Fruit fly (Drosophila melanogaster) whole organism, prepupa: ENCODE measurements around the gene CG17570.
A peak's percentile ranks its signal among the peaks of the same experiment; 100 is the strongest.

Experiments
- Blimp-1 ChIP-seq: fragments of 200-800 bp; sonication (Bioruptor generic); optimal IDR thresholded peaks from 3 replicates; lab custom pipeline; 2017; ENCODE audit warnings: missing biosample characterization, missing genetic modification characterization, mild to moderate bottlenecking, moderate library complexity, missing genetic modification reagents
- CG10631 ChIP-seq: fragments of 200-800 bp; sonication (Bioruptor generic); optimal IDR thresholded peaks from 2 replicates; lab custom pipeline; 2016; ENCODE audit warnings: missing biosample characterization, missing genetic modification characterization
- CG11762 ChIP-seq: fragments of 200-800 bp; sonication (Bioruptor generic); optimal IDR thresholded peaks from 3 replicates; lab custom pipeline; 2016; ENCODE audit warnings: missing biosample characterization, missing genetic modification characterization; ENCODE audit not compliant: insufficient read depth
- CG15336 ChIP-seq: fragments of 200-800 bp; sonication (Bioruptor generic); IDR thresholded peaks from 2 replicates; pipeline ENCODE4 v1.3.6; 2022; ENCODE audit warnings: missing biosample characterization, missing genetic modification characterization
- CG1621 ChIP-seq: fragments of 200-800 bp; sonication (Bioruptor generic); optimal IDR thresholded peaks from 3 replicates; lab custom pipeline; 2018; ENCODE audit warnings: missing biosample characterization, mild to moderate bottlenecking, missing genetic modification characterization
- CG16779 ChIP-seq: fragments of 200-800 bp; sonication (Bioruptor generic); optimal IDR thresholded peaks from 3 replicates; lab custom pipeline; 2017; ENCODE audit warnings: missing biosample characterization, mild to moderate bottlenecking, missing genetic modification characterization
- CG3032 ChIP-seq: fragments of 200-800 bp; optimal IDR thresholded peaks from 2 replicates; lab custom pipeline; 2019; ENCODE audit warnings: missing biosample characterization, mild to moderate bottlenecking, missing genetic modification characterization, moderate library complexity
- CG34406 ChIP-seq: fragments of 200-800 bp; sonication (Bioruptor generic); optimal IDR thresholded peaks from 3 replicates; lab custom pipeline; 2016; ENCODE audit warnings: missing biosample characterization, missing genetic modification characterization
- CG3919 ChIP-seq: fragments of 200-800 bp; sonication (Bioruptor generic); optimal IDR thresholded peaks from 3 replicates; lab custom pipeline; 2016; ENCODE audit warnings: missing biosample characterization, missing genetic modification characterization
- CG6163 ChIP-seq: fragments of 200-800 bp; sonication (Bioruptor generic); IDR thresholded peaks from 3 replicates; pipeline ENCODE4 v1.3.6; 2022; ENCODE audit warnings: missing biosample characterization, missing genetic modification characterization
- CG6808 ChIP-seq: fragments of 200-800 bp; sonication (Bioruptor generic); optimal IDR thresholded peaks from 3 replicates; lab custom pipeline; 2017; ENCODE audit warnings: missing biosample characterization, missing genetic modification characterization, mild to moderate bottlenecking, moderate library complexity, missing genetic modification reagents
- CG7368 ChIP-seq: fragments of 200-800 bp; sonication (Bioruptor generic); optimal IDR thresholded peaks from 3 replicates; lab custom pipeline; 2016; ENCODE audit warnings: missing biosample characterization, missing genetic modification characterization
- CG8119 ChIP-seq: fragments of 200-800 bp; sonication (Bioruptor generic); IDR thresholded peaks from 3 replicates; pipeline ENCODE4 v1.3.6; 2022; ENCODE audit warnings: missing biosample characterization, missing genetic modification characterization
- CG8632 ChIP-seq: fragments of 200-800 bp; sonication (Bioruptor generic); optimal IDR thresholded peaks from 3 replicates; lab custom pipeline; 2016; ENCODE audit warnings: missing biosample characterization, missing genetic modification characterization
- CG9139 ChIP-seq: fragments of 200-800 bp; sonication (Bioruptor generic); optimal IDR thresholded peaks from 3 replicates; lab custom pipeline; 2017; ENCODE audit warnings: missing biosample characterization, mild to moderate bottlenecking, missing genetic modification characterization
- Eip75B ChIP-seq: fragments of 200-800 bp; sonication (Bioruptor generic); optimal IDR thresholded peaks from 3 replicates; lab custom pipeline; 2016; ENCODE audit warnings: missing biosample characterization, missing genetic modification characterization
- Eip78C ChIP-seq: fragments of 200-800 bp; sonication (Bioruptor generic); peaks from one replicate; lab custom pipeline; 2016; ENCODE audit warnings: missing biosample characterization, missing genetic modification characterization
- Eip93F ChIP-seq: fragments of 200-800 bp; sonication (Bioruptor generic); optimal IDR thresholded peaks from 2 replicates; lab custom pipeline; 2016; ENCODE audit warnings: missing biosample characterization, mild to moderate bottlenecking, missing genetic modification characterization
- Ets21C ChIP-seq: fragments of 200-800 bp; sonication (Bioruptor generic); optimal IDR thresholded peaks from 3 replicates; lab custom pipeline; 2016; ENCODE audit warnings: missing biosample characterization, missing genetic modification characterization
- Ets96B ChIP-seq: fragments of 200-800 bp; optimal IDR thresholded peaks from 2 replicates; lab custom pipeline; 2019; ENCODE audit warnings: missing biosample characterization, mild to moderate bottlenecking, missing genetic modification characterization, moderate library complexity
- Gug ChIP-seq: fragments of 200-800 bp; sonication (Bioruptor generic); IDR thresholded peaks from 2 replicates; pipeline ENCODE4 v1.3.6; 2022; ENCODE audit warnings: missing biosample characterization, missing genetic modification characterization
- Hr38 ChIP-seq: sonication (Bioruptor generic); optimal IDR thresholded peaks from 2 replicates; lab custom pipeline; 2016; ENCODE audit warnings: missing biosample characterization, missing genetic modification characterization
- Hr39 ChIP-seq: fragments of 200-800 bp; sonication (Bioruptor generic); optimal IDR thresholded peaks from 2 replicates; lab custom pipeline; 2016; ENCODE audit warnings: missing biosample characterization, missing genetic modification characterization
- Hr4 ChIP-seq: fragments of 200-800 bp; sonication (Bioruptor generic); optimal IDR thresholded peaks from 3 replicates; lab custom pipeline; 2016; ENCODE audit warnings: missing biosample characterization, missing genetic modification characterization
- Lpt ChIP-seq: fragments of 200-800 bp; sonication (Bioruptor generic); optimal IDR thresholded peaks from 3 replicates; lab custom pipeline; 2016; ENCODE audit warnings: missing biosample characterization, missing genetic modification characterization
- Met ChIP-seq: fragments of 200-800 bp; sonication (Bioruptor generic); optimal IDR thresholded peaks from 3 replicates; lab custom pipeline; 2016; ENCODE audit warnings: missing biosample characterization, missing genetic modification characterization
- Sox102F ChIP-seq: fragments of 200-800 bp; sonication (Bioruptor generic); optimal IDR thresholded peaks from 2 replicates; lab custom pipeline; 2016; ENCODE audit warnings: missing biosample characterization, mild to moderate bottlenecking, missing genetic modification characterization
- Sox14 ChIP-seq: fragments of 200-800 bp; sonication (Bioruptor generic); optimal IDR thresholded peaks from 3 replicates; lab custom pipeline; 2016; ENCODE audit warnings: missing biosample characterization, missing genetic modification characterization
- Sox15 ChIP-seq: fragments of 200-800 bp; sonication (Bioruptor generic); optimal IDR thresholded peaks from 3 replicates; lab custom pipeline; 2016; ENCODE audit warnings: missing biosample characterization, missing genetic modification characterization
- achi ChIP-seq: fragments of 200-800 bp; sonication (Bioruptor generic); optimal IDR thresholded peaks from 3 replicates; lab custom pipeline; 2016; ENCODE audit warnings: missing biosample characterization, missing genetic modification characterization
- acj6 ChIP-seq: fragments of 200-800 bp; sonication (Bioruptor generic); optimal IDR thresholded peaks from 3 replicates; lab custom pipeline; 2016; ENCODE audit warnings: missing biosample characterization, missing genetic modification characterization
- cyc ChIP-seq: fragments of 200-800 bp; sonication (Bioruptor generic); optimal IDR thresholded peaks from 3 replicates; lab custom pipeline; 2016; ENCODE audit warnings: missing biosample characterization, missing genetic modification characterization
- dac ChIP-seq: fragments of 200-800 bp; sonication (Bioruptor generic); optimal IDR thresholded peaks from 2 replicates; lab custom pipeline; 2017; ENCODE audit warnings: missing biosample characterization, mild to moderate bottlenecking, missing genetic modification characterization
- dsx ChIP-seq: fragments of 200-800 bp; optimal IDR thresholded peaks from 3 replicates; lab custom pipeline; 2019; ENCODE audit warnings: missing biosample characterization, mild to moderate bottlenecking, missing genetic modification characterization, moderate library complexity; ENCODE audit not compliant: poor library complexity, severe bottlenecking
- eg ChIP-seq: fragments of 200-800 bp; sonication (Bioruptor generic); IDR thresholded peaks from 3 replicates; pipeline ENCODE4 v1.3.6; 2022; ENCODE audit warnings: missing biosample characterization, missing genetic modification characterization
- esn ChIP-seq: fragments of 200-800 bp; sonication (Bioruptor generic); optimal IDR thresholded peaks from 2 replicates; lab custom pipeline; 2016; ENCODE audit warnings: missing biosample characterization, mild to moderate bottlenecking, missing genetic modification characterization, moderate library complexity
- fd85E ChIP-seq: fragments of 200-800 bp; sonication (Bioruptor generic); optimal IDR thresholded peaks from 3 replicates; lab custom pipeline; 2016; ENCODE audit warnings: missing biosample characterization, missing genetic modification characterization
- lz ChIP-seq: fragments of 200-800 bp; sonication (Bioruptor generic); optimal IDR thresholded peaks from 3 replicates; lab custom pipeline; 2016; ENCODE audit warnings: missing biosample characterization, missing genetic modification characterization
- net ChIP-seq: fragments of 200-800 bp; sonication (Bioruptor generic); optimal IDR thresholded peaks from 3 replicates; lab custom pipeline; 2016; ENCODE audit warnings: missing biosample characterization, missing genetic modification characterization
- salr ChIP-seq, 2 experiments: fragments of 200-800 bp; sonication (Bioruptor generic); optimal IDR thresholded peaks; 3 replicates each; lab custom pipeline; 2016 to 2018; ENCODE audit warnings: missing biosample characterization in 2 of 2, missing genetic modification characterization in 2 of 2, mild to moderate bottlenecking in 1 of 2
- spab ChIP-seq: fragments of 200-800 bp; sonication (Bioruptor generic); optimal IDR thresholded peaks from 2 replicates; lab custom pipeline; 2017; ENCODE audit warnings: missing biosample characterization, mild to moderate bottlenecking, missing genetic modification characterization, missing genetic modification reagents
- ss ChIP-seq, 2 experiments: fragments of 200-800 bp; sonication (Bioruptor generic); optimal IDR thresholded peaks; 2 replicates in 1 of 2; 3 replicates in 1 of 2; lab custom pipeline; 2017 to 2018; ENCODE audit warnings: mild to moderate bottlenecking in 2 of 2, missing biosample characterization in 2 of 2, missing genetic modification characterization in 2 of 2, moderate library complexity in 1 of 2
- svp ChIP-seq: fragments of 200-800 bp; sonication (Bioruptor generic); peaks from one replicate; lab custom pipeline; 2016; ENCODE audit warnings: missing biosample characterization, missing genetic modification characterization
- topi ChIP-seq: fragments of 200-800 bp; sonication (Bioruptor generic); optimal IDR thresholded peaks from 3 replicates; lab custom pipeline; 2016; ENCODE audit warnings: missing biosample characterization, missing genetic modification characterization
- vri ChIP-seq: fragments of 200-800 bp; sonication (Bioruptor generic); optimal IDR thresholded peaks from 3 replicates; lab custom pipeline; 2016; ENCODE audit warnings: missing biosample characterization, mild to moderate bottlenecking, missing genetic modification characterization

The CG17570 gene

dm6 chr2L:20264324-20264567, at the start of gene CG17570:
Gene CG17570 (minus strand): TSS chr2L:20264424.
- TF ChIP-seq topi (GFP tag; lab: Kevin White, UChicago): no peak
- no peak for TF ChIP-seq Eip93F (GFP tag; lab: Kevin White, UChicago)
- no peak for TF ChIP-seq Hr39
- TF ChIP-seq CG6808 (GFP tag; lab: Kevin White, UChicago): no peak
- TF ChIP-seq CG10631 (GFP tag; lab: Kevin White, UChicago): no peak
- no peak for TF ChIP-seq Sox102F (GFP tag; lab: Kevin White, UChicago)
- TF ChIP-seq Hr38 (GFP tag; lab: Kevin White, UChicago): no peak
- TF ChIP-seq lz (GFP tag; lab: Kevin White, UChicago): no peak
- no peak for TF ChIP-seq eg
- TF ChIP-seq salr (GFP tag; optimal IDR thresholded peaks at IDR 0.05; lab: Kevin White, UChicago): no peak
- TF ChIP-seq Eip78C (GFP tag; lab: Kevin White, UChicago): no peak
- TF ChIP-seq CG7368 (GFP tag; lab: Kevin White, UChicago): no peak
- TF ChIP-seq Eip75B (GFP tag; lab: Kevin White, UChicago): no peak

- TF ChIP-seq CG1621 (tag; lab: Kevin White, UChicago) (no peak), CG8632 (GFP tag; lab: Kevin White, UChicago) (no peak), CG6163 (GFP tag; lab: Robert Waterston, UW) (no peak), fd85E (GFP tag; lab: Kevin White, UChicago) (no peak), dsx (GFP tag; lab: Kevin White, UChicago) (no peak), ss (GFP tag; optimal IDR thresholded peaks at IDR 0.05; lab: Kevin White, UChicago) (no peak), Eip93F (GFP tag; lab: Kevin White, UChicago) (no peak), vri (GFP tag; lab: Kevin White, UChicago) (no peak), CG7368 (GFP tag; lab: Kevin White, UChicago) (no peak), Gug (GFP tag; lab: Robert Waterston, UW) (no peak), CG34406 (no peak), Sox15 (GFP tag; lab: Kevin White, UChicago) (no peak), CG3032 (tag; lab: Kevin White, UChicago) (no peak), dac (GFP tag; lab: Kevin White, UChicago) (no peak), Hr39 (no peak), Eip75B (GFP tag; lab: Kevin White, UChicago) (no peak), Eip78C (GFP tag; lab: Kevin White, UChicago) (no peak)
Measured at dm6 chr2L:20313117-20313645, 49.0 kb upstream of the CG17570 start.

- TF ChIP-seq CG7368 (GFP tag; lab: Kevin White, UChicago) (no peak), CG8119 (peak; percentile 43; the same call in 2 of the 3 replicates), achi (GFP tag; lab: Kevin White, UChicago) (peak; percentile 8), CG9139 (GFP tag; lab: Kevin White, UChicago) (peak; percentile 14), vri (GFP tag; lab: Kevin White, UChicago) (peak; percentile 56), Blimp-1 (no peak), svp (GFP tag; lab: Kevin White, UChicago) (no peak), Sox102F (GFP tag; lab: Kevin White, UChicago) (peak; percentile 42), dac (GFP tag; lab: Kevin White, UChicago) (no peak), Ets21C (GFP tag; lab: Kevin White, UChicago) (no peak), acj6 (GFP tag; lab: Kevin White, UChicago) (no peak), Lpt (GFP tag; lab: Kevin White, UChicago) (no peak), Hr38 (GFP tag; lab: Kevin White, UChicago) (no peak), salr (GFP tag; optimal IDR thresholded peaks at IDR 0.05; lab: Kevin White, UChicago) (no peak), esn (GFP tag; lab: Kevin White, UChicago) (peak; percentile 23), topi (GFP tag; lab: Kevin White, UChicago) (peak; percentile 6), Ets96B (no peak), cyc (GFP tag; lab: Kevin White, UChicago) (no peak), CG15336 (peak; percentile 37; the same call in 1 of the 2 replicates), Hr4 (GFP tag; lab: Kevin White, UChicago) (no peak), Met (peak; percentile 31), spab (GFP tag; lab: Kevin White, UChicago) (no peak), net (peak; percentile 36), CG6163 (GFP tag; lab: Robert Waterston, UW) (peak; percentile 58; the same call in 2 of the 3 replicates), CG8632 (GFP tag; lab: Kevin White, UChicago) (no peak), CG11762 (GFP tag; lab: Kevin White, UChicago) (no peak), CG3919 (GFP tag; lab: Kevin White, UChicago) (peak; percentile 3), Eip78C (GFP tag; lab: Kevin White, UChicago) (peak; percentile 83), CG16779 (no peak), Sox14 (peak; percentile 5), dsx (GFP tag; lab: Kevin White, UChicago) (peak; percentile 87), eg (peak; percentile 19; the same call in 1 of the 3 replicates)
Measured at dm6 chr2L:20310751-20311387, 46.6 kb upstream of the CG17570 start, which contains the start of gene spir. Gene spir (plus strand): TSS chr2L:20311219.
